Fruit fly (Drosophila melanogaster): ENCODE results near the gene RanBP3.

RanBP3 gene

dm6 chr3R:23757912-23758607, 5.4 kb upstream of the RanBP3 start, which contains the start of the genes PTPMT1 and Hrd3 (continued):
- peak; percentile 93 for TF ChIP-seq CG8765 (GFP tag; IDR thresholded peaks at IDR 0.05)
- TF ChIP-seq CG6854 (GFP tag; optimal IDR thresholded peaks at IDR 0.05): peak; percentile 97
- TF ChIP-seq CG6272 (GFP tag; IDR thresholded peaks at IDR 0.05): peak; percentile 95
- TF ChIP-seq CG42726 (GFP tag; IDR thresholded peaks at IDR 0.05; ENCODE audit: partially characterized antibody): no peak
- TF ChIP-seq D (optimal IDR thresholded peaks at IDR 0.05): no peak
- peak; percentile 99 for TF ChIP-seq D (GFP tag; optimal IDR thresholded peaks at IDR 0.05)
- TF ChIP-seq dimm (GFP tag; IDR thresholded peaks at IDR 0.05): peak; percentile 77
- peak; percentile 46; the same call in 1 of the 2 replicates for TF ChIP-seq Dref (GFP tag; IDR thresholded peaks at IDR 0.05)
- TF ChIP-seq CG1529 (GFP tag; optimal IDR thresholded peaks at IDR 0.05): peak; percentile 98
- TF ChIP-seq CG15696 (tag; optimal IDR thresholded peaks at IDR 0.05): peak; percentile 98
- peak; percentile 41; the same call in 2 of the 3 replicates for TF ChIP-seq knrl (GFP tag; IDR thresholded peaks at IDR 0.05; ENCODE audit: partially characterized antibody)
- peak; percentile 71 for TF ChIP-seq Sry-δ (GFP tag; optimal IDR thresholded peaks at IDR 0.05)
- peak; percentile 70 for TF ChIP-seq CG14965 (GFP tag; optimal IDR thresholded peaks at IDR 0.05; ENCODE audit: borderline replicate concordance)
- peak; percentile 98 for TF ChIP-seq CG33557 (GFP tag; optimal IDR thresholded peaks at IDR 0.05)
- TF ChIP-seq pum (GFP tag; optimal IDR thresholded peaks at IDR 0.05): peak; percentile 98
- TF ChIP-seq gfzf (GFP tag; optimal IDR thresholded peaks at IDR 0.05): peak; percentile 32
- TF ChIP-seq CG17328 (GFP tag; IDR thresholded peaks at IDR 0.05): peak; percentile 94
- TF ChIP-seq fu2 (GFP tag; optimal IDR thresholded peaks at IDR 0.05): peak; percentile 96
- TF ChIP-seq oc (tag; optimal IDR thresholded peaks at IDR 0.05): peak; percentile 93
- peak; percentile 86 for TF ChIP-seq CG3163 (GFP tag; optimal IDR thresholded peaks at IDR 0.05)
- TF ChIP-seq ase (GFP tag; IDR thresholded peaks at IDR 0.05): peak; percentile 88
- TF ChIP-seq h (optimal IDR thresholded peaks at IDR 0.05): no peak
- TF ChIP-seq vfl (GFP tag; optimal IDR thresholded peaks at IDR 0.05): peak; percentile 98
- no peak for TF ChIP-seq Opbp (GFP tag; IDR thresholded peaks at IDR 0.05; ENCODE audit: partially characterized antibody)
- peak; percentile 96 for TF ChIP-seq sd (tag; optimal IDR thresholded peaks at IDR 0.05)
- TF ChIP-seq tx (GFP tag; optimal IDR thresholded peaks at IDR 0.05): peak; percentile 97
- TF ChIP-seq vvl (GFP tag; IDR thresholded peaks at IDR 0.05): peak; percentile 96
- peak; percentile 96 for TF ChIP-seq croc (GFP tag; conservative IDR thresholded peaks at IDR 0.05)
- peak; percentile 99 for TF ChIP-seq CG12391 (tag; optimal IDR thresholded peaks at IDR 0.05)
- peak; percentile 100 for TF ChIP-seq sens (GFP tag)
- TF ChIP-seq CG16863 (GFP tag; optimal IDR thresholded peaks at IDR 0.05): peak; percentile 97
- TF ChIP-seq Sin3A (optimal IDR thresholded peaks at IDR 0.05): peak; percentile 69
- no peak for TF ChIP-seq prd (optimal IDR thresholded peaks at IDR 0.05)
- TF ChIP-seq prd (GFP tag; IDR thresholded peaks at IDR 0.05): peak; percentile 98
- peak; percentile 97 for TF ChIP-seq Xrp1 (GFP tag; IDR thresholded peaks at IDR 0.05)
- peak; percentile 92 for TF ChIP-seq CG30020 (tag; optimal IDR thresholded peaks at IDR 0.05)
- peak; percentile 99 for TF ChIP-seq Max (GFP tag; optimal IDR thresholded peaks at IDR 0.05)
- TF ChIP-seq CG10979 (tag; optimal IDR thresholded peaks at IDR 0.05): peak; percentile 98
- TF ChIP-seq CG13296 (GFP tag; optimal IDR thresholded peaks at IDR 0.05): peak; percentile 99
- peak; percentile 92 for TF ChIP-seq en (GFP tag; optimal IDR thresholded peaks at IDR 0.05)
- peak; percentile 92 for TF ChIP-seq CG10959 (GFP tag; IDR thresholded peaks at IDR 0.05)
- TF ChIP-seq fd3F (GFP tag; optimal IDR thresholded peaks at IDR 0.05): peak; percentile 98
- peak; percentile 71 for TF ChIP-seq ash1 (GFP tag; optimal IDR thresholded peaks at IDR 0.05)
- peak; percentile 99 for TF ChIP-seq HLH54F (GFP tag; optimal IDR thresholded peaks at IDR 0.05)
- peak; percentile 99 for TF ChIP-seq tio (GFP tag; optimal IDR thresholded peaks at IDR 0.05)
- peak; percentile 89 for TF ChIP-seq p53 (GFP tag; optimal IDR thresholded peaks at IDR 0.05)
- peak; percentile 96 for TF ChIP-seq esg (GFP tag; conservative IDR thresholded peaks at IDR 0.05)
- TF ChIP-seq CG15514 (GFP tag; optimal IDR thresholded peaks at IDR 0.05): peak; percentile 91
- TF ChIP-seq CTCF (GFP tag; optimal IDR thresholded peaks at IDR 0.05): peak; percentile 76
- no peak for TF ChIP-seq pita (GFP tag; optimal IDR thresholded peaks at IDR 0.05)
- TF ChIP-seq Taf1 (GFP tag; IDR thresholded peaks at IDR 0.05): peak; percentile 86
- TF ChIP-seq CG10462 (GFP tag; optimal IDR thresholded peaks at IDR 0.05): peak; percentile 98
